Fruit fly (Drosophila melanogaster) whole organism, wandering third instar larva: Measurements from ENCODE around the gene tctn.

Source experiments
- Dif ChIP-seq: fragments of 200-275, 200-300 bp; sonication (Bioruptor generic); optimal IDR thresholded peaks from 2 replicates; lab custom pipeline; 2018; ENCODE audit warnings: missing biosample characterization, missing genetic modification characterization; ENCODE audit not compliant: partially characterized antibody
- Hr78 ChIP-seq: fragments of >200 bp; optimal IDR thresholded peaks from 2 replicates; lab custom pipeline; 2017; ENCODE audit warnings: missing biosample characterization, missing genetic modification characterization
- OdsH ChIP-seq: fragments of 200-800 bp; sonication (Bioruptor generic); optimal IDR thresholded peaks from 2 replicates; lab custom pipeline; 2016; ENCODE audit warnings: missing biosample characterization, mild to moderate bottlenecking, missing genetic modification characterization
- Rel ChIP-seq, 2 experiments: fragments of 200-800 bp; sonication (Bioruptor generic) in 1 of 2; optimal IDR thresholded peaks; 2 replicates in 1 of 2; 3 replicates in 1 of 2; lab custom pipeline; 2016 to 2019; ENCODE audit warnings: mild to moderate bottlenecking in 2 of 2, missing biosample characterization in 2 of 2, missing genetic modification characterization in 2 of 2, moderate library complexity in 1 of 2
- dl ChIP-seq, 2 experiments: fragments of 175-275, 200-275 bp in 1 of 2; fragments of 200-275 bp in 1 of 2; sonication (Bioruptor generic); optimal IDR thresholded peaks; lab custom pipeline; 2018; ENCODE audit warnings: mild to moderate bottlenecking in 2 of 2, missing biosample characterization in 2 of 2, missing genetic modification characterization in 2 of 2, moderate library complexity in 2 of 2; ENCODE audit not compliant: partially characterized antibody in 2 of 2, insufficient read depth in 1 of 2
- dsf ChIP-seq: sonication (Bioruptor generic); optimal IDR thresholded peaks from 2 replicates; lab custom pipeline; 2016; ENCODE audit warnings: missing biosample characterization, missing genetic modification characterization, borderline replicate concordance

DNA sequence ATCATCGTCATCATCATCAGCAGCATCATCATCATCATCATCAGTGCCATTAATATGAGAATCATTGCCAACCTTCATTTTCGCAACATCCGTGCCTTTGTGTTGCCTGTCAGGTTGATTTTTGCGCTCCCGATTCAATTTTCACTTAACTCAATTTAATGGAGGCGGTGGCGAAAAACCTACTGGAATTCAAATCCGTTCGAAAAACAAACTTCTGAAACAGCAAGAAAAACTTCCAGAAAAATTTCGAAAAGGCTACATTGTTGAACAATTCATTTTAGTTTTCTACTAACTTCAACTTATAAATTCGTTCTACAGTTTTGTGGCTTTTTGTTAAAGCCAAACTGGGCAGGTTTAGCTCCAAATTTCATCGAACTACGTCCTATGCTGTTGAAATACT lies 8.6 kb upstream of the tctn start, which contains the start of gene CG13991:
- TF ChIP-seq dsf (GFP tag; lab: Kevin White, UChicago) (no peak), Dif (GFP tag; lab: Kevin White, UChicago) (no peak), Rel (GFP tag; optimal IDR thresholded peaks at IDR 0.05; lab: Kevin White, UChicago) (no peak), Rel (tag; optimal IDR thresholded peaks at IDR 0.05; lab: Kevin White, UChicago) (no peak), dl (GFP tag; optimal IDR thresholded peaks at IDR 0.05; lab: Kevin White, UChicago; ENCODE audit: insufficient read depth in 1 of 2, partially characterized antibody in 2 of 2) (no peak), Hr78 (GFP tag; lab: Kevin White, UChicago) (no peak), OdsH (GFP tag; lab: Kevin White, UChicago) (no peak)
